Worm (Caenorhabditis elegans) whole organism, mixed stage, embryonic: Measurements from ENCODE around the gene srlf-18.

Experiments used
- bed-3 ChIP-seq: fragments of 200-800 bp; sonication (Bioruptor generic); optimal IDR thresholded peaks from 3 replicates; lab custom pipeline; 2018; ENCODE audit warnings: mild to moderate bottlenecking, missing genetic modification characterization, moderate library complexity, missing compliant biosample characterization
- ceh-43 ChIP-seq: fragments of 200-800 bp; sonication (Bioruptor generic); optimal IDR thresholded peaks from 2 replicates; lab custom pipeline; 2018; ENCODE audit warnings: mild to moderate bottlenecking, missing genetic modification characterization, moderate library complexity, missing compliant biosample characterization
- ceh-83 ChIP-seq: fragments of 200-800 bp; sonication (Bioruptor generic); optimal IDR thresholded peaks from 2 replicates; lab custom pipeline; 2018; ENCODE audit warnings: mild to moderate bottlenecking, missing genetic modification characterization, missing compliant biosample characterization
- ces-1 ChIP-seq: fragments of 150-350 bp; optimal IDR thresholded peaks from 2 replicates; lab custom pipeline; 2014; ENCODE audit warnings: missing biosample characterization, missing genetic modification reagents, missing genetic modification characterization
- cnd-1 ChIP-seq: fragments of 200-800 bp; sonication (Bioruptor generic); optimal IDR thresholded peaks from 2 replicates; lab custom pipeline; 2018; ENCODE audit warnings: mild to moderate bottlenecking, missing genetic modification characterization, missing compliant biosample characterization
- elt-3 ChIP-seq: fragments of 150-350 bp; optimal IDR thresholded peaks from 2 replicates; lab custom pipeline; 2014; ENCODE audit warnings: missing biosample characterization, missing genetic modification characterization
- flh-1 ChIP-seq: fragments of 200-800 bp; sonication (Bioruptor generic); optimal IDR thresholded peaks from 2 replicates; lab custom pipeline; 2018; ENCODE audit warnings: mild to moderate bottlenecking, missing genetic modification characterization, moderate library complexity, missing compliant biosample characterization
- ham-2 ChIP-seq: fragments of 200-800 bp; sonication (Bioruptor generic); optimal IDR thresholded peaks from 2 replicates; lab custom pipeline; 2018; ENCODE audit warnings: mild to moderate bottlenecking, missing genetic modification characterization, missing compliant biosample characterization
- hlh-1 ChIP-seq: fragments of 150-350 bp; optimal IDR thresholded peaks from 2 replicates; lab custom pipeline; 2014; ENCODE audit warnings: missing biosample characterization, missing genetic modification reagents, missing genetic modification characterization
- lin-13 ChIP-seq: fragments of 150-350 bp; optimal IDR thresholded peaks from 2 replicates; lab custom pipeline; 2014; ENCODE audit warnings: missing biosample characterization, missing genetic modification characterization
- lin-32 ChIP-seq: fragments of 200-800 bp; sonication (Bioruptor generic); optimal IDR thresholded peaks from 2 replicates; lab custom pipeline; 2018; ENCODE audit warnings: mild to moderate bottlenecking, missing genetic modification characterization, missing compliant biosample characterization
- lsy-2 ChIP-seq: fragments of 150-350 bp; optimal IDR thresholded peaks from 2 replicates; lab custom pipeline; 2014; ENCODE audit warnings: missing biosample characterization, missing genetic modification characterization
- mab-5 ChIP-seq: fragments of 150-350 bp; optimal IDR thresholded peaks from 2 replicates; lab custom pipeline; 2014; ENCODE audit warnings: missing biosample characterization, missing genetic modification characterization
- mep-1 ChIP-seq: fragments of 150-350 bp; optimal IDR thresholded peaks from 2 replicates; lab custom pipeline; 2017; ENCODE audit warnings: missing biosample characterization, missing genetic modification reagents, missing genetic modification characterization, inconsistent platforms
- mls-2 ChIP-seq: sonication (generic microtip); optimal IDR thresholded peaks from 2 replicates; lab custom pipeline; 2016; ENCODE audit warnings: mild to moderate bottlenecking, missing genetic modification characterization, moderate library complexity, missing compliant biosample characterization
- nhr-12 ChIP-seq: fragments of 150-350 bp; optimal IDR thresholded peaks from 2 replicates; lab custom pipeline; 2014; ENCODE audit warnings: missing biosample characterization, missing genetic modification characterization
- nhr-2 ChIP-seq: fragments of 150-350 bp; optimal IDR thresholded peaks from 2 replicates; lab custom pipeline; 2014; ENCODE audit warnings: missing biosample characterization, missing genetic modification characterization
- nhr-237 ChIP-seq: fragments of 150-350 bp; optimal IDR thresholded peaks from 2 replicates; lab custom pipeline; 2014; ENCODE audit warnings: missing biosample characterization, missing genetic modification characterization
- nhr-76 ChIP-seq: sonication (generic microtip); optimal IDR thresholded peaks from 2 replicates; lab custom pipeline; 2017; ENCODE audit warnings: missing biosample characterization, missing genetic modification characterization
- pha-4 ChIP-seq: fragments of 150-350 bp; optimal IDR thresholded peaks from 2 replicates; lab custom pipeline; 2018; ENCODE audit warnings: missing biosample characterization, missing genetic modification reagents, missing genetic modification characterization
- sem-2 ChIP-seq: fragments of 200-800 bp; sonication (Bioruptor generic); optimal IDR thresholded peaks from 2 replicates; lab custom pipeline; 2018; ENCODE audit warnings: mild to moderate bottlenecking, missing genetic modification characterization, missing compliant biosample characterization
- sptf-1 ChIP-seq: sonication (generic microtip); optimal IDR thresholded peaks from 2 replicates; lab custom pipeline; 2017; ENCODE audit warnings: mild to moderate bottlenecking, missing genetic modification characterization, moderate library complexity, missing compliant biosample characterization
- tbx-8 ChIP-seq: fragments of 200-800 bp; sonication (Bioruptor generic); optimal IDR thresholded peaks from 2 replicates; lab custom pipeline; 2018; ENCODE audit warnings: mild to moderate bottlenecking, missing genetic modification characterization, moderate library complexity, missing compliant biosample characterization
- unc-120 ChIP-seq: sonication (generic microtip); optimal IDR thresholded peaks from 2 replicates; lab custom pipeline; 2017; ENCODE audit warnings: missing genetic modification characterization, missing compliant biosample characterization; ENCODE audit not compliant: poor library complexity, severe bottlenecking
- unc-62 ChIP-seq: fragments of 150-350 bp; optimal IDR thresholded peaks from 2 replicates; lab custom pipeline; 2014; ENCODE audit warnings: missing biosample characterization, missing genetic modification reagents, missing genetic modification characterization
- zip-8 ChIP-seq: fragments of 150-350 bp; optimal IDR thresholded peaks from 2 replicates; lab custom pipeline; 2014; ENCODE audit warnings: missing biosample characterization, missing genetic modification characterization
- ztf-11 ChIP-seq: fragments of 150-350 bp; optimal IDR thresholded peaks from 2 replicates; lab custom pipeline; 2014; ENCODE audit warnings: missing biosample characterization, missing genetic modification characterization

Gene srlf-18

ce11 chrIV:11082789-11083235, 18.5 kb downstream of the srlf-18 start (continued):
- TF ChIP-seq lsy-2 (tag; lab: Kevin White, UChicago): peak; percentile 81
- TF ChIP-seq nhr-76: no peak
- TF ChIP-seq ham-2 (GFP tag; lab: Kevin White, UChicago): peak; percentile 85

- TF ChIP-seq nhr-12 (tag; lab: Kevin White, UChicago): no peak
- no peak for TF ChIP-seq ceh-83 (GFP tag; lab: Kevin White, UChicago)
- TF ChIP-seq flh-1: no peak
- peak; percentile 14 for TF ChIP-seq zip-8
- no peak for TF ChIP-seq sptf-1 (tag; lab: Kevin White, UChicago)
- TF ChIP-seq lin-13 (tag; lab: Kevin White, UChicago): no peak
- TF ChIP-seq, all 35 proteins: peak for 1
These were observed 19.1 kb downstream of the srlf-18 start, which contains the start of gene let-70 for ce11 chrIV:11082153-11082552. Gene let-70, minus strand, starts transcription at chrIV:11082253.

ce11 chrIV:11080823-11081285, 20.4 kb downstream of the srlf-18 start, which contains the start of gene atg-7:
Gene atg-7, minus strand, starts transcription at chrIV:11081055.
- TF ChIP-seq lin-32 (GFP tag; lab: Kevin White, UChicago) (no peak), ces-1 (GFP tag; lab: Kevin White, UChicago) (peak; percentile 14)

- TF ChIP-seq cnd-1 (tag; lab: Kevin White, UChicago) (no peak), nhr-12 (tag; lab: Kevin White, UChicago) (no peak), ceh-43 (GFP tag; lab: Kevin White, UChicago) (no peak), nhr-76 (no peak), mep-1 (no peak), ceh-83 (GFP tag; lab: Kevin White, UChicago) (no peak), pha-4 (tag; lab: Kevin White, UChicago) (no peak), bed-3 (GFP tag; lab: Kevin White, UChicago) (no peak), nhr-2 (tag; lab: Kevin White, UChicago) (no peak), nhr-237 (tag; lab: Kevin White, UChicago) (no peak)
These were observed 22.8 kb downstream of the srlf-18 start, which contains the start of gene Y5F2A.4 for ce11 chrIV:11078482-11078881. Gene Y5F2A.4, minus strand, starts transcription at chrIV:11078582.

- TF ChIP-seq sptf-1 (tag; lab: Kevin White, UChicago): peak; percentile 80
- peak; percentile 16 for TF ChIP-seq tbx-8
These were observed 30.4 kb downstream of the srlf-18 start for ce11 chrIV:11070895-11071294.

ce11 chrIV:11068314-11068713, 33.0 kb downstream of the srlf-18 start:
- TF ChIP-seq sem-2 (GFP tag; lab: Kevin White, UChicago) (no peak), mab-5 (peak; percentile 62), pha-4 (tag; lab: Kevin White, UChicago) (no peak), hlh-1 (tag; lab: Kevin White, UChicago) (peak; percentile 68), ceh-83 (GFP tag; lab: Kevin White, UChicago) (no peak), ceh-43 (GFP tag; lab: Kevin White, UChicago) (no peak), nhr-237 (tag; lab: Kevin White, UChicago) (no peak), unc-120 (tag; lab: Kevin White, UChicago) (peak; percentile 57), nhr-76 (no peak), unc-62 (GFP tag; lab: Kevin White, UChicago) (peak; percentile 100), mls-2 (tag; lab: Kevin White, UChicago) (no peak)

- TF ChIP-seq unc-62 (GFP tag; lab: Kevin White, UChicago) (peak; percentile 52), nhr-76 (no peak)
These were observed 34.3 kb downstream of the srlf-18 start, which contains the start of gene ttr-17 for ce11 chrIV:11067003-11067402. Gene ttr-17, minus strand, starts transcription at chrIV:11067026.

- no peak for TF ChIP-seq ham-2 (GFP tag; lab: Kevin White, UChicago)
- TF ChIP-seq nhr-2 (tag; lab: Kevin White, UChicago): no peak
- TF ChIP-seq ztf-11 (tag; lab: Kevin White, UChicago): no peak
- TF ChIP-seq sptf-1 (tag; lab: Kevin White, UChicago): no peak
- no peak for TF ChIP-seq bed-3 (GFP tag; lab: Kevin White, UChicago)
- no peak for TF ChIP-seq elt-3 (tag; lab: Kevin White, UChicago)
- peak; percentile 59 for TF ChIP-seq unc-120 (tag; lab: Kevin White, UChicago)
- TF ChIP-seq hlh-1 (tag; lab: Kevin White, UChicago): peak; percentile 97
- peak; percentile 80 for TF ChIP-seq unc-62 (GFP tag; lab: Kevin White, UChicago)
These were observed 37.3 kb downstream of the srlf-18 start, which contains the start of gene ttr-16 for ce11 chrIV:11063962-11064361. Gene ttr-16, minus strand, starts transcription at chrIV:11064137.
